Fruit fly (Drosophila melanogaster) whole organism, embryonic: ENCODE measurements around the gene CG10874.

ENCODE experiments used
- CG11504 ChIP-seq: fragments of 200-800 bp; sonication (Bioruptor generic); optimal IDR thresholded peaks from 3 replicates; lab custom pipeline; 2019; ENCODE audit warnings: missing biosample characterization, mild to moderate bottlenecking, missing genetic modification characterization, moderate library complexity
- CG11696 ChIP-seq: fragments of 200-800 bp; sonication (Bioruptor generic); IDR thresholded peaks from 2 replicates; pipeline ENCODE4 v1.3.6; 2022; ENCODE audit warnings: missing biosample characterization, missing genetic modification characterization
- CG11723 ChIP-seq: fragments of 200-800 bp; sonication (Bioruptor generic); optimal IDR thresholded peaks from 2 replicates; lab custom pipeline; 2017; ENCODE audit warnings: missing biosample characterization, mild to moderate bottlenecking, missing genetic modification characterization
- CG13424 ChIP-seq: fragments of 200-800 bp; sonication (Bioruptor generic); optimal IDR thresholded peaks from 2 replicates; lab custom pipeline; 2019; ENCODE audit warnings: missing biosample characterization, mild to moderate bottlenecking, missing genetic modification characterization, moderate library complexity
- CG1603 ChIP-seq: fragments of 200-800 bp; sonication (Bioruptor generic); optimal IDR thresholded peaks from 2 replicates; lab custom pipeline; 2019; ENCODE audit warnings: missing biosample characterization, mild to moderate bottlenecking, missing genetic modification characterization, moderate library complexity
- CG16863 ChIP-seq: fragments of 200-800 bp; sonication (Bioruptor generic); optimal IDR thresholded peaks from 3 replicates; lab custom pipeline; 2016; ENCODE audit warnings: missing biosample characterization, missing genetic modification characterization
- CG17359 ChIP-seq: fragments of 200-800 bp; sonication (Bioruptor generic); optimal IDR thresholded peaks from 3 replicates; lab custom pipeline; 2018; ENCODE audit warnings: missing biosample characterization, mild to moderate bottlenecking, missing genetic modification characterization, moderate library complexity
- CG17829 ChIP-seq: fragments of 200-800 bp; optimal IDR thresholded peaks from 2 replicates; lab custom pipeline; 2019; ENCODE audit warnings: missing biosample characterization, mild to moderate bottlenecking, missing genetic modification characterization, moderate library complexity
- CG1832 ChIP-seq: fragments of 200-800 bp; sonication (Bioruptor generic); optimal IDR thresholded peaks from 2 replicates; lab custom pipeline; 2017; ENCODE audit warnings: missing biosample characterization, mild to moderate bottlenecking, missing genetic modification characterization, inconsistent platforms
- CG18599 ChIP-seq: fragments of 200-800 bp; sonication (Bioruptor generic); optimal IDR thresholded peaks from 3 replicates; lab custom pipeline; 2017; ENCODE audit warnings: missing biosample characterization, missing genetic modification characterization, mild to moderate bottlenecking, moderate library complexity, missing genetic modification reagents
- CG32767 ChIP-seq: fragments of 200-800 bp; sonication (Bioruptor generic); IDR thresholded peaks from 2 replicates; pipeline ENCODE4 v1.3.6; 2022; ENCODE audit warnings: missing biosample characterization, missing genetic modification characterization
- CG3407 ChIP-seq: fragments of 200-800 bp; sonication (Bioruptor generic); optimal IDR thresholded peaks from 2 replicates; lab custom pipeline; 2018; ENCODE audit warnings: missing biosample characterization, mild to moderate bottlenecking, missing genetic modification characterization
- CG42726 ChIP-seq: fragments of 200-800 bp; sonication (Bioruptor generic); IDR thresholded peaks from 2 replicates; pipeline ENCODE4 v1.3.6; 2022; ENCODE audit warnings: missing biosample characterization, missing genetic modification characterization; ENCODE audit not compliant: partially characterized antibody
- CG4707 ChIP-seq: fragments of 200-800 bp; sonication (Bioruptor generic); optimal IDR thresholded peaks from 2 replicates; lab custom pipeline; 2018; ENCODE audit warnings: missing biosample characterization, mild to moderate bottlenecking, missing genetic modification characterization, moderate library complexity
- CG6254 ChIP-seq: fragments of 200-800 bp; sonication (Bioruptor generic); optimal IDR thresholded peaks from 3 replicates; lab custom pipeline; 2017; ENCODE audit warnings: mild to moderate bottlenecking, missing biosample characterization, missing genetic modification reagents, missing genetic modification characterization
- CG6689 ChIP-seq: fragments of 200-800 bp; sonication (Bioruptor generic); IDR thresholded peaks from 2 replicates; pipeline ENCODE4 v1.3.6; 2022; ENCODE audit warnings: missing biosample characterization, missing genetic modification characterization
- CG6765 ChIP-seq: fragments of 200-800 bp; sonication (Bioruptor generic); optimal IDR thresholded peaks from 3 replicates; lab custom pipeline; 2017; ENCODE audit warnings: missing biosample characterization, mild to moderate bottlenecking, missing genetic modification characterization
- CG6791 ChIP-seq: fragments of 200-800 bp; sonication (Bioruptor generic); IDR thresholded peaks from 3 replicates; pipeline ENCODE4 v1.3.6; 2022; ENCODE audit warnings: missing biosample characterization, missing genetic modification characterization; ENCODE audit not compliant: partially characterized antibody
- CG6854 ChIP-seq: fragments of 200-800 bp; sonication (Bioruptor generic); optimal IDR thresholded peaks from 3 replicates; lab custom pipeline; 2017; ENCODE audit warnings: missing biosample characterization, mild to moderate bottlenecking, missing genetic modification characterization
- CG7928 ChIP-seq: fragments of 200-800 bp; sonication (Bioruptor generic); optimal IDR thresholded peaks from 2 replicates; lab custom pipeline; 2017; ENCODE audit warnings: missing biosample characterization, mild to moderate bottlenecking, missing genetic modification characterization
- CG8089 ChIP-seq: fragments of 200-800 bp; sonication (Bioruptor generic); optimal IDR thresholded peaks from 3 replicates; lab custom pipeline; 2016; ENCODE audit warnings: missing biosample characterization, missing genetic modification characterization
- CTCF ChIP-seq: fragments of 200-800 bp; sonication (Bioruptor generic); optimal IDR thresholded peaks from 2 replicates; lab custom pipeline; 2017; ENCODE audit warnings: missing biosample characterization, mild to moderate bottlenecking, missing genetic modification characterization, moderate library complexity
- Dfd ChIP-seq, 2 experiments: fragments of >200 bp; optimal IDR thresholded peaks; 2 replicates each; lab custom pipeline; 2017; ENCODE audit warnings: missing biosample characterization in 2 of 2, missing genetic modification characterization in 2 of 2
- HmgZ ChIP-seq: fragments of 200-800 bp; sonication (Bioruptor generic); optimal IDR thresholded peaks from 2 replicates; lab custom pipeline; 2018; ENCODE audit warnings: missing biosample characterization, mild to moderate bottlenecking, missing genetic modification characterization
- Med ChIP-seq: fragments of 200-800 bp; sonication (Bioruptor generic); peaks from one replicate; lab custom pipeline; 2016; ENCODE audit warnings: missing biosample characterization, missing genetic modification characterization, mild to moderate bottlenecking, inconsistent platforms, moderate library complexity
- NFAT ChIP-seq: fragments of 200-800 bp; sonication (Bioruptor generic); IDR thresholded peaks from 2 replicates; pipeline ENCODE4 v1.3.6; 2022; ENCODE audit warnings: missing biosample characterization, missing genetic modification characterization
- Nf-YA ChIP-seq: fragments of 200-800 bp; sonication (Bioruptor generic); IDR thresholded peaks from 2 replicates; pipeline ENCODE4 v1.3.6; 2022; ENCODE audit warnings: missing biosample characterization, missing genetic modification characterization
- NfI ChIP-seq: fragments of 200-800 bp; sonication (Bioruptor generic); optimal IDR thresholded peaks from 3 replicates; lab custom pipeline; 2018; ENCODE audit warnings: missing biosample characterization, mild to moderate bottlenecking, missing genetic modification characterization, moderate library complexity
- Pdp1 ChIP-seq, 2 experiments: fragments of 200-800 bp; sonication (Bioruptor generic); optimal IDR thresholded peaks; 3 replicates each; lab custom pipeline; 2016; ENCODE audit warnings: missing biosample characterization in 2 of 2, missing genetic modification characterization in 2 of 2, mild to moderate bottlenecking in 1 of 2, moderate library complexity in 1 of 2
- Rfx ChIP-seq: fragments of 200-800 bp; sonication (Bioruptor generic); IDR thresholded peaks from 2 replicates; pipeline ENCODE4 v1.3.6; 2022; ENCODE audit warnings: missing biosample characterization, missing genetic modification characterization
- Spps ChIP-seq: fragments of 200-800 bp; sonication (Bioruptor generic); optimal IDR thresholded peaks from 2 replicates; lab custom pipeline; 2018; ENCODE audit warnings: missing biosample characterization, mild to moderate bottlenecking, missing genetic modification characterization
- Ssrp ChIP-seq: fragments of 200-800 bp; sonication (Bioruptor generic); optimal IDR thresholded peaks from 2 replicates; lab custom pipeline; 2018; ENCODE audit warnings: missing biosample characterization, mild to moderate bottlenecking, missing genetic modification characterization, moderate library complexity
- cas ChIP-seq: fragments of 200-800 bp; sonication (Bioruptor generic); IDR thresholded peaks from 2 replicates; pipeline ENCODE4 v1.3.6; 2022; ENCODE audit warnings: missing biosample characterization, missing genetic modification characterization
- cwo ChIP-seq: fragments of 200-800 bp; sonication (Bioruptor generic); optimal IDR thresholded peaks from 3 replicates; lab custom pipeline; 2017; ENCODE audit warnings: missing biosample characterization, missing genetic modification characterization, mild to moderate bottlenecking, moderate library complexity, missing genetic modification reagents
- grau ChIP-seq: fragments of 200-800 bp; optimal IDR thresholded peaks from 3 replicates; lab custom pipeline; 2019; ENCODE audit warnings: missing biosample characterization, mild to moderate bottlenecking, missing genetic modification characterization, moderate library complexity
- gt ChIP-seq: fragments of 200-800 bp; sonication (Bioruptor generic); IDR thresholded peaks from 2 replicates; pipeline ENCODE4 v1.3.6; 2022; ENCODE audit warnings: missing biosample characterization, missing genetic modification characterization
- h ChIP-seq: fragments of >200 bp; optimal IDR thresholded peaks from 2 replicates; lab custom pipeline; 2017
- hb ChIP-seq: fragments of 200-800 bp; sonication (Bioruptor generic); IDR thresholded peaks from 3 replicates; pipeline ENCODE4 v1.3.6; 2022; ENCODE audit warnings: missing biosample characterization, missing genetic modification characterization; ENCODE audit not compliant: partially characterized antibody
- hbn ChIP-seq: fragments of 200-800 bp; sonication (Bioruptor generic); IDR thresholded peaks from 2 replicates; pipeline ENCODE4 v1.3.6; 2022; ENCODE audit warnings: missing biosample characterization, missing genetic modification characterization; ENCODE audit not compliant: partially characterized antibody
- insv ChIP-seq, 2 experiments: fragments of 200-800 bp; sonication (Bioruptor generic); optimal IDR thresholded peaks; 3 replicates each; lab custom pipeline; 2016 to 2018; ENCODE audit warnings: missing biosample characterization in 2 of 2, missing genetic modification characterization in 2 of 2
- luna ChIP-seq: fragments of 200-800 bp; sonication (Bioruptor generic); optimal IDR thresholded peaks from 2 replicates; lab custom pipeline; 2016; ENCODE audit warnings: missing biosample characterization, missing genetic modification characterization
- mld ChIP-seq: fragments of 200-800 bp; sonication (Bioruptor generic); IDR thresholded peaks from 3 replicates; pipeline ENCODE4 v1.3.6; 2022; ENCODE audit warnings: missing biosample characterization, missing genetic modification characterization; ENCODE audit not compliant: partially characterized antibody
- odd ChIP-seq: fragments of 200-800 bp; sonication (Bioruptor generic); optimal IDR thresholded peaks from 2 replicates; lab custom pipeline; 2017; ENCODE audit warnings: missing biosample characterization, mild to moderate bottlenecking, missing genetic modification characterization
- p53 ChIP-seq: fragments of 200-800 bp; sonication (Bioruptor generic); optimal IDR thresholded peaks from 2 replicates; lab custom pipeline; 2016; ENCODE audit warnings: missing biosample characterization, missing genetic modification characterization
- pb ChIP-seq: fragments of 200-800 bp; sonication (Bioruptor generic); optimal IDR thresholded peaks from 3 replicates; lab custom pipeline; 2016; ENCODE audit warnings: missing biosample characterization, missing genetic modification characterization
- psq ChIP-seq: fragments of 200-800 bp; sonication (Bioruptor generic); optimal IDR thresholded peaks from 2 replicates; lab custom pipeline; 2017; ENCODE audit warnings: missing biosample characterization, missing genetic modification characterization
- ro ChIP-seq: fragments of 200-800 bp; sonication (Bioruptor generic); IDR thresholded peaks from 2 replicates; pipeline ENCODE4 v1.3.6; 2022; ENCODE audit warnings: missing biosample characterization, missing genetic modification characterization
- sc ChIP-seq, 3 experiments: fragments of >200 bp in 2 of 3; fragments of 200-800 bp in 1 of 3; sonication (Bioruptor generic) in 1 of 3; optimal IDR thresholded peaks; 2 replicates in 2 of 3; 3 replicates in 1 of 3; lab custom pipeline; 2017; ENCODE audit warnings: mild to moderate bottlenecking in 1 of 3, missing biosample characterization in 1 of 3, missing genetic modification characterization in 1 of 3, missing genetic modification reagents in 1 of 3

CG10874 gene

dm6 chr2L:2177969-2178809 is 14.0 kb downstream of the CG10874 start, which contains the start of gene aop:
TSS of gene aop (minus strand) at chr2L:2178754.
- TF ChIP-seq Spps (tag; lab: Kevin White, UChicago), result peak; percentile 39
- TF ChIP-seq NfI (GFP tag; lab: Kevin White, UChicago), result peak; percentile 28
- peak; percentile 36; the same call in 1 of the 2 replicates for TF ChIP-seq NFAT (GFP tag; lab: Robert Waterston, UW)
- no peak for TF ChIP-seq CG11696
- TF ChIP-seq odd (GFP tag; lab: Kevin White, UChicago), result peak; percentile 53
- peak; percentile 90 for TF ChIP-seq Med (GFP tag; lab: Kevin White, UChicago)
- TF ChIP-seq CG6765 (GFP tag; lab: Kevin White, UChicago), result peak; percentile 30
- TF ChIP-seq CG7928 (GFP tag; lab: Kevin White, UChicago), result no peak
- no peak for TF ChIP-seq hb (GFP tag; lab: Robert Waterston, UW)
- TF ChIP-seq grau (tag; lab: Kevin White, UChicago), result no peak
- TF ChIP-seq CG8089, result no peak
- no peak for TF ChIP-seq CG1603
- TF ChIP-seq CG11504 (tag; lab: Kevin White, UChicago), result peak; percentile 22
- TF ChIP-seq insv (GFP tag; optimal IDR thresholded peaks at IDR 0.05; lab: Kevin White, UChicago), result peak in 1 of 2 experiments; percentile 51
- TF ChIP-seq CG6791 (GFP tag; lab: Robert Waterston, UW), result no peak
- TF ChIP-seq CG18599 (GFP tag; lab: Kevin White, UChicago), result no peak
- TF ChIP-seq gt (GFP tag; lab: Robert Waterston, UW), result no peak
- TF ChIP-seq CG6854 (GFP tag; lab: Kevin White, UChicago), result peak; percentile 48
- TF ChIP-seq CG16863, result peak; percentile 16
- peak; percentile 16 for TF ChIP-seq pb (GFP tag; lab: Kevin White, UChicago)
- TF ChIP-seq luna (GFP tag; lab: Kevin White, UChicago), result no peak
- TF ChIP-seq hbn (GFP tag; lab: Robert Waterston, UW), result no peak
- no peak for TF ChIP-seq Pdp1 (GFP tag; optimal IDR thresholded peaks at IDR 0.05; lab: Kevin White, UChicago)
- TF ChIP-seq cas (GFP tag; lab: Robert Waterston, UW), result no peak
- no peak for TF ChIP-seq Nf-YA (GFP tag; lab: Robert Waterston, UW)
- no peak for TF ChIP-seq CTCF
- TF ChIP-seq CG11723 (GFP tag; lab: Kevin White, UChicago), result no peak
- no peak for TF ChIP-seq CG1832 (GFP tag; lab: Kevin White, UChicago)
- peak; percentile 48 for TF ChIP-seq CG17829 (tag; lab: Kevin White, UChicago)
- TF ChIP-seq h (lab: Kevin White, UChicago), result no peak
- no peak for TF ChIP-seq sc (optimal IDR thresholded peaks at IDR 0.05; lab: Kevin White, UChicago)
- no peak for TF ChIP-seq sc (GFP tag; optimal IDR thresholded peaks at IDR 0.05; lab: Kevin White, UChicago)
- TF ChIP-seq CG6254, result peak; percentile 34
- peak; percentile 98 for TF ChIP-seq p53 (GFP tag; lab: Kevin White, UChicago)
- TF ChIP-seq HmgZ (tag; lab: Kevin White, UChicago), result peak; percentile 52
- 0 out of 2 replicates have a peak, but pooled peaks have one; percentile 34 for TF ChIP-seq CG32767 (GFP tag; lab: Robert Waterston, UW)
- peak; percentile 38; the same call in 1 of the 2 replicates for TF ChIP-seq Rfx (GFP tag; lab: Robert Waterston, UW)
- TF ChIP-seq Ssrp, result no peak
- no peak for TF ChIP-seq ro (GFP tag; lab: Robert Waterston, UW)
- no peak for TF ChIP-seq mld (GFP tag; lab: Robert Waterston, UW)
- peak; percentile 71 for TF ChIP-seq psq (GFP tag; lab: Kevin White, UChicago)
- TF ChIP-seq cwo (GFP tag; lab: Kevin White, UChicago), result no peak
- TF ChIP-seq CG4707, result no peak
- peak; percentile 61; the same call in 1 of the 2 replicates for TF ChIP-seq CG42726 (GFP tag; lab: Robert Waterston, UW)
- TF ChIP-seq CG17359 (tag; lab: Kevin White, UChicago), result peak; percentile 35
- peak; percentile 5 for TF ChIP-seq CG3407 (GFP tag; lab: Kevin White, UChicago)
- no peak for TF ChIP-seq CG13424
- TF ChIP-seq Dfd (GFP tag; optimal IDR thresholded peaks at IDR 0.05; lab: Kevin White, UChicago), result no peak
- TF ChIP-seq CG6689 (GFP tag; lab: Robert Waterston, UW), result no peak
